Fruit fly (Drosophila melanogaster): ENCODE measurements around the gene Ggt-1.
A peak's percentile ranks its signal among the peaks of the same experiment; 100 is the strongest.

The Ggt-1 gene

dm6 chrX:18524594-18525266 is 12.4 kb upstream of the Ggt-1 start (continued):
- TF ChIP-seq Blimp-1 (GFP tag; optimal IDR thresholded peaks at IDR 0.05) (peak; percentile 59), Oli (tag; optimal IDR thresholded peaks at IDR 0.05) (peak; percentile 56), CG30431 (GFP tag; optimal IDR thresholded peaks at IDR 0.05) (peak; percentile 32), danr (GFP tag; IDR thresholded peaks at IDR 0.05) (0 out of 2 replicates have a peak, but pooled peaks have one; percentile 5), CG2116 (GFP tag; optimal IDR thresholded peaks at IDR 0.05) (peak; percentile 14), CG2120 (GFP tag; optimal IDR thresholded peaks at IDR 0.05) (no peak), Asciz (GFP tag; optimal IDR thresholded peaks at IDR 0.05) (peak; percentile 55), grau (tag; optimal IDR thresholded peaks at IDR 0.05) (peak; percentile 47), CG4328 (GFP tag; optimal IDR thresholded peaks at IDR 0.05) (no peak), CG6654 (GFP tag; optimal IDR thresholded peaks at IDR 0.05) (peak; percentile 5), sug (tag; optimal IDR thresholded peaks at IDR 0.05) (peak; percentile 43), CG7556 (GFP tag; optimal IDR thresholded peaks at IDR 0.05) (peak; percentile 57), Six4 (GFP tag; optimal IDR thresholded peaks at IDR 0.05) (no peak), Mad (GFP tag; optimal IDR thresholded peaks at IDR 0.05) (no peak), mam (GFP tag; optimal IDR thresholded peaks at IDR 0.05) (no peak), CG4360 (GFP tag; IDR thresholded peaks at IDR 0.05) (no peak), CG13123 (GFP tag; optimal IDR thresholded peaks at IDR 0.05) (no peak), CG30020 (tag; optimal IDR thresholded peaks at IDR 0.05) (peak; percentile 10), CG3163 (GFP tag; optimal IDR thresholded peaks at IDR 0.05) (no peak)

- TF ChIP-seq Med (GFP tag) (peak; percentile 11), CG10979 (tag; optimal IDR thresholded peaks at IDR 0.05) (peak; percentile 5), row (GFP tag; IDR thresholded peaks at IDR 0.05) (peak; percentile 34; the same call in 1 of the 3 replicates), CG2129 (GFP tag; IDR thresholded peaks at IDR 0.05; ENCODE audit: partially characterized antibody) (no peak), CG17829 (tag; optimal IDR thresholded peaks at IDR 0.05) (peak; percentile 20), Ssrp (tag; optimal IDR thresholded peaks at IDR 0.05) (peak; percentile 20), sob (GFP tag; IDR thresholded peaks at IDR 0.05) (no peak), CG31441 (GFP tag; IDR thresholded peaks at IDR 0.05) (peak; percentile 32; the same call in 1 of the 2 replicates), Sox102F (GFP tag; optimal IDR thresholded peaks at IDR 0.05) (no peak), CG32532 (GFP tag; IDR thresholded peaks at IDR 0.05) (no peak), Rx (GFP tag; IDR thresholded peaks at IDR 0.05) (no peak), Dfd (GFP tag; optimal IDR thresholded peaks at IDR 0.05) (no peak), CG7928 (GFP tag; optimal IDR thresholded peaks at IDR 0.05) (no peak), Ravus (GFP tag; IDR thresholded peaks at IDR 0.05) (no peak), Oli (tag; optimal IDR thresholded peaks at IDR 0.05) (peak; percentile 8), Hr51 (GFP tag; optimal IDR thresholded peaks at IDR 0.05) (peak in 1 of 2 experiments; percentile 23), Hr78 (GFP tag; optimal IDR thresholded peaks at IDR 0.05) (peak in 1 of 2 experiments; percentile 70), Kr (GFP tag; optimal IDR thresholded peaks at IDR 0.05) (no peak), NfI (GFP tag; optimal IDR thresholded peaks at IDR 0.05) (no peak), CG1024 (GFP tag; IDR thresholded peaks at IDR 0.05) (no peak), seq (GFP tag; IDR thresholded peaks at IDR 0.05) (no peak), CG17328 (GFP tag; IDR thresholded peaks at IDR 0.05) (0 out of 2 replicates have a peak, but pooled peaks have one; percentile 10), CG11504 (tag; optimal IDR thresholded peaks at IDR 0.05) (peak; percentile 43), CG7556 (GFP tag; optimal IDR thresholded peaks at IDR 0.05) (peak; percentile 36), CG18262 (tag; optimal IDR thresholded peaks at IDR 0.05) (peak; percentile 71), CG4424 (GFP tag; optimal IDR thresholded peaks at IDR 0.05) (no peak), nmo (GFP tag; optimal IDR thresholded peaks at IDR 0.05) (peak; percentile 54), CG2712 (tag; optimal IDR thresholded peaks at IDR 0.05) (peak; percentile 42), gcm2 (GFP tag; optimal IDR thresholded peaks at IDR 0.05) (no peak), CG5953 (GFP tag; IDR thresholded peaks at IDR 0.05) (no peak), CG9727 (GFP tag; optimal IDR thresholded peaks at IDR 0.05) (peak; percentile 53)
Observed at dm6 chrX:18523146-18523812, 11.0 kb upstream of the Ggt-1 start.

Measured in whole organism, embryonic.